Worm (Caenorhabditis elegans) whole organism, L3 larva: ENCODE results near the gene W10C6.2.

Experiments used
- ZK546.5 ChIP-seq: sonication (generic microtip); optimal IDR thresholded peaks from 2 replicates; lab custom pipeline; 2017; ENCODE audit warnings: missing biosample characterization, missing genetic modification characterization
- aly-2 ChIP-seq: fragments of 150-350 bp; optimal IDR thresholded peaks from 2 replicates; lab custom pipeline; 2014; ENCODE audit warnings: missing biosample characterization, missing genetic modification characterization
- ceh-16 ChIP-seq: sonication (generic microtip); optimal IDR thresholded peaks from 2 replicates; lab custom pipeline; 2017; ENCODE audit warnings: missing biosample characterization, missing genetic modification characterization
- ceh-82 ChIP-seq: fragments of 150-350 bp; optimal IDR thresholded peaks from 2 replicates; lab custom pipeline; 2014; ENCODE audit warnings: missing biosample characterization, missing genetic modification characterization
- ceh-9 ChIP-seq: sonication (generic microtip); optimal IDR thresholded peaks from 2 replicates; lab custom pipeline; 2018; ENCODE audit warnings: missing biosample characterization, missing genetic modification characterization
- daf-12 ChIP-seq: fragments of 150-350 bp; optimal IDR thresholded peaks from 2 replicates; lab custom pipeline; 2014; ENCODE audit warnings: missing biosample characterization, missing genetic modification reagents, missing genetic modification characterization
- egl-27 ChIP-seq: sonication (generic microtip); optimal IDR thresholded peaks from 4 replicates; lab custom pipeline; 2017; ENCODE audit warnings: missing biosample characterization, missing genetic modification reagents, missing genetic modification characterization
- egl-5 ChIP-seq: fragments of 150-350 bp; optimal IDR thresholded peaks from 2 replicates; lab custom pipeline; 2017; ENCODE audit warnings: missing biosample characterization, missing genetic modification reagents, missing genetic modification characterization, inconsistent platforms
- elt-1 ChIP-seq: fragments of 150-350 bp; optimal IDR thresholded peaks from 2 replicates; lab custom pipeline; 2014; ENCODE audit warnings: missing biosample characterization, missing genetic modification characterization
- elt-3 ChIP-seq, 3 experiments: fragments of 150-350 bp in 1 of 3; sonication (generic microtip) in 2 of 3; optimal IDR thresholded peaks; 2 replicates in 2 of 3; 4 replicates in 1 of 3; lab custom pipeline; 2014 to 2017; ENCODE audit warnings: missing biosample characterization in 3 of 3, missing genetic modification characterization in 3 of 3
- eor-1 ChIP-seq, 2 experiments: fragments of 150-350 bp; optimal IDR thresholded peaks; 2 replicates each; lab custom pipeline; 2014 to 2018; ENCODE audit warnings: missing biosample characterization in 2 of 2, missing genetic modification characterization in 2 of 2
- hmg-11 ChIP-seq: sonication (generic microtip); optimal IDR thresholded peaks from 2 replicates; lab custom pipeline; 2016; ENCODE audit warnings: missing genetic modification characterization, missing compliant biosample characterization
- lin-15B ChIP-seq: fragments of 150-350 bp; optimal IDR thresholded peaks from 2 replicates; lab custom pipeline; 2014; ENCODE audit warnings: missing biosample characterization, missing genetic modification characterization
- lin-39 ChIP-seq: fragments of 150-350 bp; optimal IDR thresholded peaks from 2 replicates; lab custom pipeline; 2018; ENCODE audit warnings: missing biosample characterization, missing genetic modification reagents, missing genetic modification characterization
- lsy-12 ChIP-seq: sonication (generic microtip); optimal IDR thresholded peaks from 2 replicates; lab custom pipeline; 2016; ENCODE audit warnings: mild to moderate bottlenecking, missing genetic modification characterization, missing compliant biosample characterization
- mml-1 ChIP-seq: fragments of 150-350 bp; sonication (generic microtip); optimal IDR thresholded peaks from 3 replicates; lab custom pipeline; 2014; ENCODE audit warnings: missing biosample characterization, missing genetic modification characterization
- nfya-1 ChIP-seq: sonication (generic microtip); optimal IDR thresholded peaks from 2 replicates; lab custom pipeline; 2017; ENCODE audit warnings: missing genetic modification characterization, mild to moderate bottlenecking, missing compliant biosample characterization, antibody characterized with exemption, moderate library complexity; ENCODE audit not compliant: insufficient read depth
- nhr-11 ChIP-seq: fragments of 150-350 bp; optimal IDR thresholded peaks from 2 replicates; lab custom pipeline; 2014; ENCODE audit warnings: missing biosample characterization, missing genetic modification characterization
- nhr-12 ChIP-seq: fragments of 150-350 bp; optimal IDR thresholded peaks from 2 replicates; lab custom pipeline; 2014; ENCODE audit warnings: missing biosample characterization, missing genetic modification characterization
- nhr-25 ChIP-seq: sonication (generic microtip); optimal IDR thresholded peaks from 2 replicates; lab custom pipeline; 2017; ENCODE audit warnings: missing biosample characterization, missing genetic modification characterization
- nhr-43 ChIP-seq: sonication (generic microtip); optimal IDR thresholded peaks from 2 replicates; lab custom pipeline; 2016; ENCODE audit warnings: mild to moderate bottlenecking, missing genetic modification characterization, missing compliant biosample characterization; ENCODE audit not compliant: poor library complexity, severe bottlenecking
- nhr-76 ChIP-seq: fragments of 150-350 bp; sonication (generic microtip); optimal IDR thresholded peaks from 5 replicates; lab custom pipeline; 2014; ENCODE audit warnings: missing biosample characterization, missing genetic modification characterization
- pha-4 ChIP-seq: fragments of 150-350 bp; optimal IDR thresholded peaks from 2 replicates; lab custom pipeline; 2014; ENCODE audit warnings: missing biosample characterization, missing genetic modification reagents, missing genetic modification characterization
- pqm-1 ChIP-seq: fragments of 150-350 bp; optimal IDR thresholded peaks from 2 replicates; lab custom pipeline; 2017; ENCODE audit warnings: missing biosample characterization, missing genetic modification characterization, inconsistent platforms
- skn-1 ChIP-seq: fragments of 150-350 bp; optimal IDR thresholded peaks from 2 replicates; lab custom pipeline; 2014; ENCODE audit warnings: missing biosample characterization, missing genetic modification characterization
- tbx-2 ChIP-seq: sonication (generic microtip); optimal IDR thresholded peaks from 2 replicates; lab custom pipeline; 2016; ENCODE audit warnings: mild to moderate bottlenecking, missing genetic modification characterization, missing compliant biosample characterization
- unc-39 ChIP-seq: sonication (generic microtip); optimal IDR thresholded peaks from 4 replicates; lab custom pipeline; 2017; ENCODE audit warnings: missing biosample characterization, missing genetic modification characterization
- ztf-11 ChIP-seq: fragments of 150-350 bp; optimal IDR thresholded peaks from 2 replicates; lab custom pipeline; 2014; ENCODE audit warnings: missing biosample characterization, missing genetic modification characterization
- ztf-4 ChIP-seq: fragments of 150-350 bp; optimal IDR thresholded peaks from 2 replicates; lab custom pipeline; 2014; ENCODE audit warnings: missing biosample characterization, missing genetic modification characterization

The W10C6.2 gene

ce11 chrII:11089356-11089755 lies 32.3 kb downstream of the W10C6.2 start, which contains the start of gene unc-53:
TSS of gene unc-53 (minus strand) at chrII:11089456.
- no peak for TF ChIP-seq daf-12 (tag; lab: Kevin White, UChicago)
- TF ChIP-seq nhr-11 (tag; lab: Kevin White, UChicago) = no peak
- no peak for TF ChIP-seq nhr-43 (tag; lab: Kevin White, UChicago)
- TF ChIP-seq ceh-82 (tag; lab: Kevin White, UChicago) = no peak
- TF ChIP-seq ZK546.5 = no peak
- TF ChIP-seq, all 47 proteins: peak for 0

ce11 chrII:11088137-11088536 lies 33.6 kb downstream of the W10C6.2 start:
- TF ChIP-seq nhr-76 (no peak), nhr-43 (tag; lab: Kevin White, UChicago) (no peak), unc-39 (tag; lab: Kevin White, UChicago) (no peak), nhr-12 (tag; lab: Kevin White, UChicago) (no peak), ceh-9 (no peak), eor-1 (tag; optimal IDR thresholded peaks at IDR 0.05; lab: Kevin White, UChicago) (no peak), ztf-11 (tag; lab: Kevin White, UChicago) (no peak), skn-1 (no peak), pha-4 (tag; lab: Kevin White, UChicago) (no peak), lsy-12 (tag; lab: Kevin White, UChicago) (no peak), egl-27 (tag; lab: Kevin White, UChicago) (no peak), nhr-11 (tag; lab: Kevin White, UChicago) (no peak), nfya-1 (tag; lab: Kevin White, UChicago) (no peak), tbx-2 (tag; lab: Kevin White, UChicago) (no peak), elt-3 (tag; optimal IDR thresholded peaks at IDR 0.05; lab: Kevin White, UChicago) (no peak)
- TF ChIP-seq, all 47 proteins: peak for 0

- no peak for TF ChIP-seq lin-39 (tag; lab: Kevin White, UChicago)
- no peak for TF ChIP-seq ceh-16 (tag; lab: Kevin White, UChicago)
- TF ChIP-seq skn-1 = no peak
- TF ChIP-seq egl-5 (tag; lab: Kevin White, UChicago) = no peak
- TF ChIP-seq pqm-1 (tag; lab: Kevin White, UChicago) = no peak
- no peak for TF ChIP-seq mml-1 (tag; lab: Kevin White, UChicago)
- no peak for TF ChIP-seq lin-15B
- TF ChIP-seq lsy-12 (tag; lab: Kevin White, UChicago) = no peak
- no peak for TF ChIP-seq ztf-4 (tag; lab: Kevin White, UChicago)
Measured at ce11 chrII:11086770-11087169, 34.9 kb downstream of the W10C6.2 start.

- TF ChIP-seq nhr-25 (tag; lab: Kevin White, UChicago) (peak; percentile 12), elt-3 (tag; optimal IDR thresholded peaks at IDR 0.05; lab: Kevin White, UChicago) (no peak), elt-1 (tag; lab: Kevin White, UChicago) (peak; percentile 82)
Measured at ce11 chrII:11076550-11076949, 45.1 kb downstream of the W10C6.2 start.

DNA sequence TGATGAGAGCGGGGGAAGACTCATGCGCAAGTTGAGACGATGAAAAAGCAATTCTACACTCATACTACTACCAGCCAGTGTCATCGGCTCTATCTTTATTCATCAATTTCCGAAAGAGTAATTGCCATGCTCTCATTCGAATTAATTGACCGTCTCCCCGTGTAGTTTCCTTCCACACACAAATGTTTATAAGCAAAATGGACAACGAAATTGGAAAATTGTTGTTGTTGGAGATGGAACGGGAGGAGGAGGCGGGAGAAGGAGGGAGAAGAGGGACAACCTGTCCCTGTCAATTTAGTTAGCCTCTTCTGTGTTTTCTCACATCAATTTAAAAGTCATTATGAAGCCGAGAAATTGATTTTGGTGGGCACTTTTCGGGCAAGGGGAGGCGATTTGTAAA lies 49.1 kb downstream of the W10C6.2 start:
- TF ChIP-seq egl-5 (tag; lab: Kevin White, UChicago) (no peak), elt-1 (tag; lab: Kevin White, UChicago) (no peak), hmg-11 (no peak), eor-1 (tag; optimal IDR thresholded peaks at IDR 0.05; lab: Kevin White, UChicago) (no peak), daf-12 (tag; lab: Kevin White, UChicago) (no peak), aly-2 (tag; lab: Kevin White, UChicago) (no peak)
